Fruit fly (Drosophila melanogaster): ENCODE results near the gene Gr36c.

The Gr36c gene

dm6 chr2L:17180038-17180437 lies at the start of gene Gr36c:
TSS of gene Gr36c (plus strand) at chr2L:17180338.
- TF ChIP-seq CTCF (optimal IDR thresholded peaks at IDR 0.05), result no peak
- TF ChIP-seq CG8478 (optimal IDR thresholded peaks at IDR 0.05), result no peak

- TF ChIP-seq CG8478 (optimal IDR thresholded peaks at IDR 0.05), result no peak
- peak; percentile 64 to 72 for TF ChIP-seq CTCF (optimal IDR thresholded peaks at IDR 0.05)
These were observed 49.3 kb upstream of the Gr36c start, which contains the start of the genes CG34106 and beat-IIIa for dm6 chr2L:17130795-17131194. TSS of gene CG34106 (plus strand) at chr2L:17131024. TSS of gene beat-IIIa (plus strand) at chr2L:17131024.

- TF ChIP-seq CTCF (optimal IDR thresholded peaks at IDR 0.05) (no peak), CG8478 (optimal IDR thresholded peaks at IDR 0.05) (no peak)
These were observed 20.5 kb upstream of the Gr36c start for dm6 chr2L:17159641-17160040.

- TF ChIP-seq CTCF (optimal IDR thresholded peaks at IDR 0.05) (peak; percentile 64 to 73), CG8478 (optimal IDR thresholded peaks at IDR 0.05) (no peak)
These were observed 16.8 kb upstream of the Gr36c start for dm6 chr2L:17163344-17163743.

dm6 chr2L:17173181-17173580 lies 7.0 kb upstream of the Gr36c start, which contains the start of gene CG34169:
TSS of gene CG34169 (plus strand) at chr2L:17173481.
- no peak for TF ChIP-seq CTCF (optimal IDR thresholded peaks at IDR 0.05)
- TF ChIP-seq CG8478 (optimal IDR thresholded peaks at IDR 0.05), result no peak

- TF ChIP-seq CTCF (optimal IDR thresholded peaks at IDR 0.05), result no peak
- no peak for TF ChIP-seq CG8478 (optimal IDR thresholded peaks at IDR 0.05)
These were observed 3.8 kb upstream of the Gr36c start, which contains the start of gene Gr36a for dm6 chr2L:17176318-17176717. TSS of gene Gr36a (plus strand) at chr2L:17176618.

dm6 chr2L:17178472-17178871 lies 1.7 kb upstream of the Gr36c start, which contains the start of gene Gr36b:
TSS of gene Gr36b (plus strand) at chr2L:17178772.
- no peak for TF ChIP-seq CTCF (optimal IDR thresholded peaks at IDR 0.05)
- no peak for TF ChIP-seq CG8478 (optimal IDR thresholded peaks at IDR 0.05)

dm6 chr2L:17181638-17182037 lies 1.5 kb downstream of the Gr36c start, which contains the start of gene Grl36a:
TSS of gene Grl36a (plus strand) at chr2L:17181938.
- TF ChIP-seq CG8478 (optimal IDR thresholded peaks at IDR 0.05), result no peak

- peak; percentile 65 to 82 for TF ChIP-seq CTCF (optimal IDR thresholded peaks at IDR 0.05)
- no peak for TF ChIP-seq CG8478 (optimal IDR thresholded peaks at IDR 0.05)
These were observed 15.1 kb downstream of the Gr36c start for dm6 chr2L:17195197-17195596.

- TF ChIP-seq CG8478 (optimal IDR thresholded peaks at IDR 0.05) (no peak), CTCF (optimal IDR thresholded peaks at IDR 0.05) (peak; percentile 49 to 59)
These were observed 21.6 kb downstream of the Gr36c start for dm6 chr2L:17201777-17202176.

dm6 chr2L:17203833-17204232 lies 23.7 kb downstream of the Gr36c start:
- TF ChIP-seq CG8478 (optimal IDR thresholded peaks at IDR 0.05) (no peak), CTCF (optimal IDR thresholded peaks at IDR 0.05) (no peak)

dm6 chr2L:17207072-17207471 lies 26.9 kb downstream of the Gr36c start:
- TF ChIP-seq CTCF (optimal IDR thresholded peaks at IDR 0.05), result no peak
- no peak for TF ChIP-seq CG8478 (optimal IDR thresholded peaks at IDR 0.05)

dm6 chr2L:17216847-17217246 lies 36.7 kb downstream of the Gr36c start:
- TF ChIP-seq CG8478 (optimal IDR thresholded peaks at IDR 0.05) (no peak), CTCF (optimal IDR thresholded peaks at IDR 0.05) (no peak)

- TF ChIP-seq CTCF (optimal IDR thresholded peaks at IDR 0.05), result no peak
- TF ChIP-seq CG8478 (optimal IDR thresholded peaks at IDR 0.05), result no peak
These were observed 41.3 kb downstream of the Gr36c start for dm6 chr2L:17221462-17221861.

- TF ChIP-seq CTCF (optimal IDR thresholded peaks at IDR 0.05) (no peak), CG8478 (optimal IDR thresholded peaks at IDR 0.05) (no peak)
These were observed 42.0 kb downstream of the Gr36c start for dm6 chr2L:17222176-17222575.

- TF ChIP-seq CTCF (optimal IDR thresholded peaks at IDR 0.05), result no peak
- TF ChIP-seq CG8478 (optimal IDR thresholded peaks at IDR 0.05), result no peak
These were observed 43.4 kb downstream of the Gr36c start for dm6 chr2L:17223493-17223892.

- TF ChIP-seq CG8478 (optimal IDR thresholded peaks at IDR 0.05) (no peak), CTCF (optimal IDR thresholded peaks at IDR 0.05) (no peak)
These were observed 47.0 kb downstream of the Gr36c start for dm6 chr2L:17227102-17227501.

All from S2 (cell line).